Worm (Caenorhabditis elegans) whole organism, young adult: ENCODE data around the gene C47A4.3.

Experiments used
- F23B12.7 ChIP-seq: sonication (generic microtip); optimal IDR thresholded peaks from 2 replicates; lab custom pipeline; 2017; ENCODE audit warnings: missing genetic modification characterization, mild to moderate bottlenecking, missing compliant biosample characterization, antibody characterized with exemption, moderate library complexity; ENCODE audit not compliant: insufficient read depth
- F37B4.10 ChIP-seq: fragments of 200-800 bp; sonication (Bioruptor generic); IDR thresholded peaks from 2 replicates; pipeline ENCODE4 v1.3.6; 2022; ENCODE audit warnings: missing genetic modification characterization, missing compliant biosample characterization
- K11D2.4 ChIP-seq: fragments of 200-800 bp; sonication (Bioruptor generic); IDR thresholded peaks from 2 replicates; pipeline ENCODE4 v1.3.6; 2022; ENCODE audit warnings: missing genetic modification reagents, missing genetic modification characterization, missing compliant biosample characterization
- Y53F4B.3 ChIP-seq: fragments of 200-800 bp; sonication (Bioruptor generic); IDR thresholded peaks from 2 replicates; pipeline ENCODE4 v1.3.6; 2022; ENCODE audit warnings: missing genetic modification reagents, missing genetic modification characterization, missing compliant biosample characterization
- aptf-3 ChIP-seq: fragments of 200-800 bp; sonication (Bioruptor generic); IDR thresholded peaks from 2 replicates; pipeline ENCODE4 v1.3.6; 2022; ENCODE audit warnings: missing genetic modification characterization, missing compliant biosample characterization
- atf-7 ChIP-seq: sonication (generic microtip); optimal IDR thresholded peaks from 2 replicates; lab custom pipeline; 2017; ENCODE audit warnings: mild to moderate bottlenecking, missing genetic modification characterization, missing compliant biosample characterization
- attf-5 ChIP-seq: fragments of 200-800 bp; sonication (Bioruptor generic); optimal IDR thresholded peaks from 2 replicates; lab custom pipeline; 2018; ENCODE audit warnings: mild to moderate bottlenecking, missing genetic modification characterization, missing compliant biosample characterization
- attf-6 ChIP-seq: fragments of 200-800 bp; sonication (Bioruptor generic); IDR thresholded peaks from 2 replicates; pipeline ENCODE4 v1.3.6; 2022; ENCODE audit warnings: missing genetic modification reagents, missing genetic modification characterization, missing compliant biosample characterization
- ccch-3 ChIP-seq: fragments of 200-800 bp; sonication (Bioruptor generic); optimal IDR thresholded peaks from 2 replicates; lab custom pipeline; 2018; ENCODE audit warnings: mild to moderate bottlenecking, missing genetic modification characterization, missing compliant biosample characterization
- cebp-1 ChIP-seq, 2 experiments: fragments of 200-800 bp in 1 of 2; sonication (Bioruptor generic) in 1 of 2; sonication (generic microtip) in 1 of 2; IDR thresholded peaks in 1 of 2; optimal IDR thresholded peaks in 1 of 2; 2 replicates each; pipeline versions ENCODE4 v1.3.6 to Lab custom; 2017 to 2022; ENCODE audit warnings: missing compliant biosample characterization in 2 of 2, missing genetic modification characterization in 2 of 2, mild to moderate bottlenecking in 1 of 2, missing genetic modification reagents in 1 of 2, moderate library complexity in 1 of 2
- ceh-91 ChIP-seq: fragments of 200-800 bp; sonication (Bioruptor generic); IDR thresholded peaks from 2 replicates; pipeline ENCODE4 v1.3.6; 2022; ENCODE audit warnings: missing genetic modification reagents, missing genetic modification characterization, missing compliant biosample characterization
- die-1 ChIP-seq: sonication (generic microtip); optimal IDR thresholded peaks from 2 replicates; lab custom pipeline; 2016; ENCODE audit warnings: missing genotype, mild to moderate bottlenecking, missing genetic modification characterization, missing compliant biosample characterization
- dox-1 ChIP-seq: fragments of 200-800 bp; sonication (Bioruptor generic); IDR thresholded peaks from 2 replicates; pipeline ENCODE4 v1.3.6; 2022; ENCODE audit warnings: missing genetic modification reagents, missing genetic modification characterization, missing compliant biosample characterization
- dpl-1 ChIP-seq: fragments of 150-350 bp; optimal IDR thresholded peaks from 2 replicates; lab custom pipeline; 2014; ENCODE audit warnings: missing biosample characterization, missing genetic modification reagents, missing genetic modification characterization
- egl-44 ChIP-seq: fragments of 200-800 bp; sonication (Bioruptor generic); IDR thresholded peaks from 2 replicates; pipeline ENCODE4 v1.3.6; 2022; ENCODE audit warnings: missing genetic modification reagents, missing genetic modification characterization, missing compliant biosample characterization
- ekl-4 ChIP-seq: fragments of 200-800 bp; sonication (Bioruptor generic); IDR thresholded peaks from 2 replicates; pipeline ENCODE4 v1.3.6; 2022; ENCODE audit warnings: missing genetic modification reagents, missing genetic modification characterization, missing compliant biosample characterization
- hlh-26 ChIP-seq: fragments of 200-800 bp; sonication (Bioruptor generic); conservative IDR thresholded peaks from 2 replicates; pipeline ENCODE4 v1.3.6; 2022; ENCODE audit warnings: missing genetic modification reagents, missing genetic modification characterization, missing compliant biosample characterization
- lin-35 ChIP-seq, 3 experiments: fragments of 150-350 bp in 2 of 3; sonication (generic microtip) in 1 of 3; optimal IDR thresholded peaks; 2 replicates each; lab custom pipeline; 2014 to 2018; ENCODE audit warnings: missing biosample characterization in 3 of 3, missing genetic modification characterization in 3 of 3, missing genetic modification reagents in 3 of 3
- lin-40 ChIP-seq: sonication (generic microtip); optimal IDR thresholded peaks from 2 replicates; lab custom pipeline; 2016; ENCODE audit warnings: missing genetic modification characterization, mild to moderate bottlenecking, missing compliant biosample characterization, missing genotype, missing genetic modification reagents
- lir-1 ChIP-seq: fragments of 200-800 bp; sonication (Bioruptor generic); conservative IDR thresholded peaks from 2 replicates; pipeline ENCODE4 v1.3.6; 2022; ENCODE audit warnings: missing genetic modification reagents, missing genetic modification characterization, missing compliant biosample characterization
- lsl-1 ChIP-seq: fragments of 200-800 bp; sonication (Bioruptor generic); optimal IDR thresholded peaks from 2 replicates; lab custom pipeline; 2018; ENCODE audit warnings: mild to moderate bottlenecking, missing genetic modification characterization, moderate library complexity, missing compliant biosample characterization
- madf-3 ChIP-seq: fragments of 200-800 bp; sonication (Bioruptor generic); IDR thresholded peaks from 2 replicates; pipeline ENCODE4 v1.3.6; 2022; ENCODE audit warnings: missing genetic modification reagents, missing genetic modification characterization, missing compliant biosample characterization
- madf-6 ChIP-seq: fragments of 200-800 bp; sonication (Bioruptor generic); IDR thresholded peaks from 2 replicates; pipeline ENCODE4 v1.3.6; 2022; ENCODE audit warnings: missing genetic modification reagents, missing genetic modification characterization, missing compliant biosample characterization
- madf-8 ChIP-seq: fragments of 200-800 bp; sonication (Bioruptor generic); conservative IDR thresholded peaks from 2 replicates; pipeline ENCODE4 v1.3.6; 2022; ENCODE audit warnings: missing genetic modification reagents, missing genetic modification characterization, missing compliant biosample characterization
- mcd-1 ChIP-seq: fragments of 200-800 bp; sonication (Bioruptor generic); IDR thresholded peaks from 2 replicates; pipeline ENCODE4 v1.3.6; 2022; ENCODE audit warnings: missing genetic modification reagents, missing genetic modification characterization, missing compliant biosample characterization
- nhr-120 ChIP-seq: fragments of 200-800 bp; sonication (Bioruptor generic); IDR thresholded peaks from 2 replicates; pipeline ENCODE4 v1.3.6; 2022; ENCODE audit warnings: missing genetic modification characterization, missing compliant biosample characterization
- nhr-80 ChIP-seq: sonication (generic microtip); optimal IDR thresholded peaks from 2 replicates; lab custom pipeline; 2016; ENCODE audit warnings: missing genetic modification characterization, missing compliant biosample characterization
- pbrm-1 ChIP-seq: fragments of 200-800 bp; sonication (Bioruptor generic); IDR thresholded peaks from 2 replicates; pipeline ENCODE4 v1.3.6; 2022; ENCODE audit warnings: missing genetic modification reagents, missing genetic modification characterization, missing compliant biosample characterization
- pha-4 ChIP-seq: fragments of 150-350 bp; sonication (generic microtip); optimal IDR thresholded peaks from 2 replicates; lab custom pipeline; 2014; ENCODE audit warnings: missing biosample characterization, missing genetic modification reagents, missing genetic modification characterization
- rcor-1 ChIP-seq: fragments of 200-800 bp; sonication (Bioruptor generic); IDR thresholded peaks from 2 replicates; pipeline ENCODE4 v1.3.6; 2022; ENCODE audit warnings: missing genetic modification reagents, missing genetic modification characterization, missing compliant biosample characterization
- sea-2 ChIP-seq: fragments of 200-800 bp; sonication (Bioruptor generic); IDR thresholded peaks from 2 replicates; pipeline ENCODE4 v1.3.6; 2022; ENCODE audit warnings: missing genetic modification characterization, missing compliant biosample characterization
- snpc-4 ChIP-seq, 5 experiments: fragments of 150-350 bp in 1 of 5; sonication (generic microtip) in 4 of 5; optimal IDR thresholded peaks; 2 replicates each; lab custom pipeline; 2014 to 2018; ENCODE audit warnings: missing genetic modification characterization in 5 of 5, missing biosample characterization in 3 of 5, antibody characterized with exemption in 2 of 5, mild to moderate bottlenecking in 2 of 5, missing compliant biosample characterization in 2 of 5, missing genotype in 2 of 5, moderate library complexity in 2 of 5, missing genetic modification reagents in 1 of 5
- tbp1 ChIP-seq: fragments of 200-800 bp; sonication (Bioruptor generic); optimal IDR thresholded peaks from 2 replicates; lab custom pipeline; 2018; ENCODE audit warnings: mild to moderate bottlenecking, missing genetic modification characterization, missing compliant biosample characterization
- xnd-1 ChIP-seq: sonication (generic microtip); optimal IDR thresholded peaks from 2 replicates; lab custom pipeline; 2016; ENCODE audit warnings: missing genotype, missing genetic modification reagents, missing genetic modification characterization, missing compliant biosample characterization
- zfh-2 ChIP-seq: fragments of 200-800 bp; sonication (Bioruptor generic); conservative IDR thresholded peaks from 2 replicates; pipeline ENCODE4 v1.3.6; 2022; ENCODE audit warnings: missing genetic modification reagents, missing genetic modification characterization, missing compliant biosample characterization
- zim-3 ChIP-seq: sonication (generic microtip); optimal IDR thresholded peaks from 2 replicates; lab custom pipeline; 2017; ENCODE audit warnings: mild to moderate bottlenecking, missing genetic modification characterization, moderate library complexity, missing compliant biosample characterization
- ztf-18 ChIP-seq: sonication (generic microtip); optimal IDR thresholded peaks from 2 replicates; lab custom pipeline; 2016; ENCODE audit warnings: missing genotype, mild to moderate bottlenecking, missing genetic modification characterization, missing compliant biosample characterization

The C47A4.3 gene

DNA sequence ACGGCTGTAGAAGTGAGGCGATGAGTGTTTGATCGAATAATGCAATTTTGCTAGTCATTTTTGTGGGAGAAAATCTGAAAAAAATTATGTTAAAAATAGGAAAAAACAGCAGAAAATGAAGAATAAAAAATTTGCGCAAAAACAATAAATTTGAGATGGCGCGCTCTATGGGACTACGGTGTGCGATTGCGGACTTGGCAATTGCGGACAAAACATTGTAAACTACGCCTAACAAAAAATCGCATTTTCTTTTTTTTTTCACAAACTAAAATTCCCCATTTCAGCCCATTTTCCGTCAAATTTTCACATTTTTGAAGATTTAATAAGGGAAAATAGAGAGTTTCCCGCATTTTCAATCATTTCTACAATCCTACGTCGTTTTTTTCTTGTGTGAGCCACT, 46.5 kb upstream of the C47A4.3 start, which contains the start of the genes sas-6 and Y45F10D.7 (continued):
- peak in 1 of 3 experiments; percentile 78 for TF ChIP-seq lin-35 (GFP tag; optimal IDR thresholded peaks at IDR 0.05; lab: Kevin White, UChicago)
- no peak for TF ChIP-seq hlh-26 (GFP tag; lab: Robert Waterston, UW)
- TF ChIP-seq pbrm-1 (GFP tag; lab: Robert Waterston, UW), result peak; percentile 34; the same call in 1 of the 2 replicates
- TF ChIP-seq K11D2.4, result no peak
- TF ChIP-seq egl-44, result no peak
- no peak for TF ChIP-seq zfh-2
- no peak for TF ChIP-seq xnd-1 (tag; lab: Kevin White, UChicago)
- no peak for TF ChIP-seq F37B4.10
- 0 out of 2 replicates have a peak, but pooled peaks have one; percentile 18 for TF ChIP-seq rcor-1 (GFP tag; lab: Robert Waterston, UW)
- TF ChIP-seq ccch-3 (GFP tag; lab: Kevin White, UChicago), result no peak
- peak; percentile 91 for TF ChIP-seq lsl-1
- no peak for TF ChIP-seq nhr-120 (GFP tag; lab: Robert Waterston, UW)
- peak; percentile 6 for TF ChIP-seq lin-40 (tag; lab: Kevin White, UChicago)
- peak; percentile 51 for TF ChIP-seq attf-5
- peak; percentile 27 for TF ChIP-seq pha-4
- no peak for TF ChIP-seq lir-1

DNA sequence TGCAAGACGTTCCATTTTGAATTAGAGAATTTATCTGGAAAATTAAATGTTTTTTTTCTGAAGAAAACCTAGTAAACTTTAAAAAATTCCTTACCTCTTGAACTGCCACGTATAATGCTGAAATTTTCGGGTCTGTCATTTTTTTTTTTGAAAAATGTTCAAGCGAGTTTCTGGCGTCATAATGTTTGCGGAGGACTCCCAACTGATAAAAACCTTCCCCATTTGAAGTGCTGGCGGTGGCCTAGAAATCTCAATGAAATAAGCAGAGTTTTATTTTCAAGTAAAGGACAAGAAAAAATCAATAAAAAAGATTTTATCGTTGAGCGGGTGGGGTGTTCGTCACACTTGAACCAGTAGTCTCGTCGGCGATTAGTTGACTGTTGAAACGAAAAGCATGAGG, 44.5 kb upstream of the C47A4.3 start, which contains the start of gene icap-1:
Gene icap-1 (minus strand): TSS at position 272 of the 400 bp plus-strand sequence.
- no peak for TF ChIP-seq ceh-91 (GFP tag; lab: Robert Waterston, UW)
- TF ChIP-seq madf-8 (GFP tag; lab: Robert Waterston, UW), result no peak
- no peak for TF ChIP-seq snpc-4 (GFP tag; optimal IDR thresholded peaks at IDR 0.05; lab: Kevin White, UChicago)
- peak in 1 of 4 experiments; percentile 60 for TF ChIP-seq snpc-4 (tag; optimal IDR thresholded peaks at IDR 0.05; lab: Kevin White, UChicago)
- peak; percentile 48 for TF ChIP-seq ztf-18
- TF ChIP-seq attf-5, result peak; percentile 73
- 0 out of 2 replicates have a peak, but pooled peaks have one; percentile 15 for TF ChIP-seq dox-1 (GFP tag; lab: Robert Waterston, UW)
- peak; percentile 66 for TF ChIP-seq nhr-80
- TF ChIP-seq tbp1 (GFP tag; lab: Kevin White, UChicago), result peak; percentile 4
- no peak for TF ChIP-seq dpl-1

DNA sequence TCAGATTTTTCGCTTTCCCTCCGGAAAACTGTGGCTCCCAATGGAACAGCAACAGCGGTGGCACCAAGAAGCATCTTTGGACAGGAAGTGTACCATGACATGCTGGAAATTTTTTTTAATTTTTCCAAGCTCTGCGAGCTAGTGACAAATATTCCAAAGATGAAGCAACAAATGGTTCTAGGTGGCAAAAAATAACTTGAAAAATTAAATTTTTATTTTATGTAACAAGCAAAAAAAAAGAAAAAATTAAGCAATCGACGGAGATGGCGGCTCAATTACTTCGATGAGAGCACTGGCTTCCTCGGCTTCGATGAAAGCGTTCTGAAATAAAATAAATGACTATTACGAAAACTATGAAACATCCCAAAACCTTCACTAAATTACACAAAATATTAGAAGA, 43.4 kb upstream of the C47A4.3 start, which contains the start of gene lact-9:
Gene lact-9 (minus strand): TSS at position 101 of the 400 bp plus-strand sequence.
- TF ChIP-seq die-1 (tag; lab: Kevin White, UChicago) (no peak), cebp-1 (GFP tag; IDR thresholded peaks at IDR 0.05; lab: Robert Waterston, UW) (no peak), cebp-1 (tag; optimal IDR thresholded peaks at IDR 0.05; lab: Kevin White, UChicago) (no peak), attf-6 (GFP tag; lab: Robert Waterston, UW) (no peak), mcd-1 (no peak), aptf-3 (GFP tag; lab: Robert Waterston, UW) (no peak), zim-3 (no peak), madf-8 (GFP tag; lab: Robert Waterston, UW) (no peak), ekl-4 (GFP tag; lab: Robert Waterston, UW) (no peak), Y53F4B.3 (GFP tag; lab: Robert Waterston, UW) (no peak), madf-6 (GFP tag; lab: Robert Waterston, UW) (no peak), atf-7 (tag; lab: Kevin White, UChicago) (no peak), ceh-91 (GFP tag; lab: Robert Waterston, UW) (no peak), madf-3 (GFP tag; lab: Robert Waterston, UW) (no peak), F23B12.7 (tag; lab: Kevin White, UChicago) (no peak), sea-2 (GFP tag; lab: Robert Waterston, UW) (no peak), ztf-18 (no peak), nhr-80 (no peak)
